Worm (Caenorhabditis elegans) whole organism, L4 larva: ENCODE measurements around the gene str-81.

Experiments used
- hlh-30 ChIP-seq: sonication (generic microtip); optimal IDR thresholded peaks from 2 replicates; lab custom pipeline; 2017; ENCODE audit warnings: antibody characterized with exemption, mild to moderate bottlenecking, missing genetic modification characterization, missing compliant biosample characterization; ENCODE audit not compliant: insufficient read depth
- lin-13 ChIP-seq: fragments of 150-350 bp; optimal IDR thresholded peaks from 2 replicates; lab custom pipeline; 2014; ENCODE audit warnings: missing biosample characterization, missing genetic modification reagents, missing genetic modification characterization
- lsy-2 ChIP-seq, 2 experiments: fragments of 150-350 bp in 1 of 2; sonication (generic microtip) in 1 of 2; optimal IDR thresholded peaks; 2 replicates each; lab custom pipeline; 2014 to 2017; ENCODE audit warnings: missing biosample characterization in 2 of 2, missing genetic modification characterization in 2 of 2
- unc-62 ChIP-seq, 3 experiments: fragments of 150-350 bp in 1 of 3; sonication (generic microtip); optimal IDR thresholded peaks in 2 of 3; peaks in 1 of 3; 1 replicate in 1 of 3; 2 replicates in 2 of 3; lab custom pipeline; 2014 to 2017; ENCODE audit warnings: missing biosample characterization in 3 of 3, missing genetic modification characterization in 3 of 3, missing genetic modification reagents in 3 of 3, missing genotype in 1 of 3

DNA sequence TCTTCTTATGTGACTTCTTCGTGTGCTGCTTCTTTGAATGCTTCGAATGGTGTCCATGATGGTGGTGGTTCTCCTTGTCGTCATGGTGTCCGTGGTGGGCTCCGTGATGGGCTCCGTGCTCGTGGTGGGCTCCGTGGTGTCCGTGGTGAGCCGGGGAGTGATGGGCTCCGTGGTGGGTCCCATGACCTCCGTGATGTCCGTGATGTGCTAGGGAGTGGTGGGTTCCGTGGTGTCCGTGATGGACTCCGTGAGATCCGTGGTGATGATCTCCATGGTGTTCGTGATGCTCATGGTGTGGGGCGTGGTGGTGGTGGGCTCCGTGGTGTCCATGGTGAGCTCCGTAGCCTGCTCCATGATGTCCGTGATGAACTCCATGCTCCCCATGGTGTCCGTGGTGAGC lies 49.7 kb downstream of the str-81 start:
- TF ChIP-seq lsy-2 (tag; optimal IDR thresholded peaks at IDR 0.05; lab: Kevin White, UChicago) = no peak
- no peak for TF ChIP-seq lin-13 (GFP tag; lab: Kevin White, UChicago)
- TF ChIP-seq hlh-30 (tag; lab: Kevin White, UChicago) = no peak
- TF ChIP-seq unc-62 (GFP tag; optimal IDR thresholded peaks at IDR 0.05 in 1 of 2; lab: Kevin White, UChicago) = no peak
- TF ChIP-seq unc-62 (tag; optimal IDR thresholded peaks at IDR 0.05; lab: Kevin White, UChicago) = no peak
